Worm (Caenorhabditis elegans) whole organism, young adult: Measurements from ENCODE around the gene C54E10.11.

Source experiments
- Y56A3A.18 ChIP-seq: fragments of 200-800 bp; sonication (Bioruptor generic); IDR thresholded peaks from 2 replicates; pipeline ENCODE4 v1.3.6; 2022; ENCODE audit warnings: missing genetic modification reagents, missing genetic modification characterization, missing compliant biosample characterization
- Y95B8A.8 ChIP-seq: fragments of 200-800 bp; sonication (Bioruptor generic); IDR thresholded peaks from 2 replicates; pipeline ENCODE4 v1.3.6; 2022; ENCODE audit warnings: missing genetic modification reagents, missing genetic modification characterization, missing compliant biosample characterization
- aptf-2 ChIP-seq: fragments of 200-800 bp; sonication (Bioruptor generic); conservative IDR thresholded peaks from 2 replicates; pipeline ENCODE4 v1.3.6; 2022; ENCODE audit warnings: missing genetic modification reagents, missing genetic modification characterization, missing compliant biosample characterization
- attf-6 ChIP-seq: fragments of 200-800 bp; sonication (Bioruptor generic); IDR thresholded peaks from 2 replicates; pipeline ENCODE4 v1.3.6; 2022; ENCODE audit warnings: missing genetic modification reagents, missing genetic modification characterization, missing compliant biosample characterization
- bed-1 ChIP-seq: fragments of 200-800 bp; sonication (Bioruptor generic); IDR thresholded peaks from 2 replicates; pipeline ENCODE4 v1.3.6; 2022; ENCODE audit warnings: missing genetic modification reagents, missing genetic modification characterization, missing compliant biosample characterization
- hmg-1.2 ChIP-seq: fragments of 200-800 bp; sonication (Bioruptor generic); IDR thresholded peaks from 2 replicates; pipeline ENCODE4 v1.3.6; 2022; ENCODE audit warnings: missing genetic modification reagents, missing genetic modification characterization, missing compliant biosample characterization
- lir-1 ChIP-seq: fragments of 200-800 bp; sonication (Bioruptor generic); conservative IDR thresholded peaks from 2 replicates; pipeline ENCODE4 v1.3.6; 2022; ENCODE audit warnings: missing genetic modification reagents, missing genetic modification characterization, missing compliant biosample characterization
- mxl-1 ChIP-seq: sonication (generic microtip); optimal IDR thresholded peaks from 2 replicates; lab custom pipeline; 2016; ENCODE audit warnings: missing genetic modification characterization, missing compliant biosample characterization
- pbrm-1 ChIP-seq: fragments of 200-800 bp; sonication (Bioruptor generic); IDR thresholded peaks from 2 replicates; pipeline ENCODE4 v1.3.6; 2022; ENCODE audit warnings: missing genetic modification reagents, missing genetic modification characterization, missing compliant biosample characterization
- snpc-4 ChIP-seq, 5 experiments: fragments of 150-350 bp in 1 of 5; sonication (generic microtip) in 4 of 5; optimal IDR thresholded peaks; 2 replicates each; lab custom pipeline; 2014 to 2018; ENCODE audit warnings: missing genetic modification characterization in 5 of 5, missing biosample characterization in 3 of 5, antibody characterized with exemption in 2 of 5, mild to moderate bottlenecking in 2 of 5, missing compliant biosample characterization in 2 of 5, missing genotype in 2 of 5, moderate library complexity in 2 of 5, missing genetic modification reagents in 1 of 5
- unc-130 ChIP-seq: sonication (generic microtip); optimal IDR thresholded peaks from 2 replicates; lab custom pipeline; 2016; ENCODE audit warnings: missing genetic modification reagents, missing genetic modification characterization, missing compliant biosample characterization
- zim-3 ChIP-seq: sonication (generic microtip); optimal IDR thresholded peaks from 2 replicates; lab custom pipeline; 2017; ENCODE audit warnings: mild to moderate bottlenecking, missing genetic modification characterization, moderate library complexity, missing compliant biosample characterization
- ztf-22 ChIP-seq: fragments of 200-800 bp; sonication (Bioruptor generic); optimal IDR thresholded peaks from 2 replicates; lab custom pipeline; 2018; ENCODE audit warnings: mild to moderate bottlenecking, missing genetic modification characterization, moderate library complexity, missing compliant biosample characterization

DNA sequence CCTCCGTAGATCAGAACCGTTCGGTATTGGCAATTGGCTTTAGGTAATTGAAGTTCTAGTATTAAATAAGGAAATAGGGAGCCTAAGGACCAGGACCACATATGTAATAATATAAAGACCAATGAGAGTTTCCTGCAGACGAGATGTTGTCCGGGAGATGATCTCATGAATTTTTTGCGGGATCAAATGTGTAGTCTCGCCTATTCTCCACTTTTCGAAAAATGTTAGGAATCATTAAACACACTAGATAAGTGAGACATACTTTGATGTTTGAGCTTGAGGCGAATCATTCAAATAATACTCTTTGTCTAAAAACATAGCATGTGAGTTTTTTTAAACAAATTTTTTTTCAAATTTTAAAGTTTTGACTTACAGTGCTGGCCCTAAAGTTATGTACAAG is 48.9 kb downstream of the C54E10.11 start, which contains the start of gene F11D11.6:
- TF ChIP-seq bed-1 (GFP tag; lab: Robert Waterston, UW) (no peak), Y56A3A.18 (GFP tag; lab: Robert Waterston, UW) (no peak), unc-130 (GFP tag; lab: Kevin White, UChicago) (no peak), attf-6 (GFP tag; lab: Robert Waterston, UW) (no peak), zim-3 (tag; lab: Kevin White, UChicago) (no peak), aptf-2 (GFP tag; lab: Robert Waterston, UW) (no peak), pbrm-1 (GFP tag; lab: Robert Waterston, UW) (no peak), hmg-1.2 (GFP tag; lab: Robert Waterston, UW) (no peak), mxl-1 (tag; lab: Kevin White, UChicago) (no peak), lir-1 (GFP tag; lab: Robert Waterston, UW) (no peak), Y95B8A.8 (GFP tag; lab: Robert Waterston, UW) (no peak), ztf-22 (GFP tag; lab: Kevin White, UChicago) (no peak), snpc-4 (GFP tag; optimal IDR thresholded peaks at IDR 0.05; lab: Kevin White, UChicago) (no peak), snpc-4 (tag; optimal IDR thresholded peaks at IDR 0.05; lab: Kevin White, UChicago) (no peak)
